Fruit fly (Drosophila melanogaster) Kc167 (cell line): ENCODE results near the gene CG10516.

Experiments
- Sin3A ChIP-seq: fragments of >200 bp; optimal IDR thresholded peaks from 2 replicates; lab custom pipeline; 2018; ENCODE audit warnings: missing external identifiers
- h ChIP-seq: fragments of >200 bp; optimal IDR thresholded peaks from 3 replicates; lab custom pipeline; 2018; ENCODE audit warnings: missing external identifiers
- insv ChIP-seq: fragments of >200 bp; optimal IDR thresholded peaks from 3 replicates; lab custom pipeline; 2018; ENCODE audit warnings: missing external identifiers

DNA sequence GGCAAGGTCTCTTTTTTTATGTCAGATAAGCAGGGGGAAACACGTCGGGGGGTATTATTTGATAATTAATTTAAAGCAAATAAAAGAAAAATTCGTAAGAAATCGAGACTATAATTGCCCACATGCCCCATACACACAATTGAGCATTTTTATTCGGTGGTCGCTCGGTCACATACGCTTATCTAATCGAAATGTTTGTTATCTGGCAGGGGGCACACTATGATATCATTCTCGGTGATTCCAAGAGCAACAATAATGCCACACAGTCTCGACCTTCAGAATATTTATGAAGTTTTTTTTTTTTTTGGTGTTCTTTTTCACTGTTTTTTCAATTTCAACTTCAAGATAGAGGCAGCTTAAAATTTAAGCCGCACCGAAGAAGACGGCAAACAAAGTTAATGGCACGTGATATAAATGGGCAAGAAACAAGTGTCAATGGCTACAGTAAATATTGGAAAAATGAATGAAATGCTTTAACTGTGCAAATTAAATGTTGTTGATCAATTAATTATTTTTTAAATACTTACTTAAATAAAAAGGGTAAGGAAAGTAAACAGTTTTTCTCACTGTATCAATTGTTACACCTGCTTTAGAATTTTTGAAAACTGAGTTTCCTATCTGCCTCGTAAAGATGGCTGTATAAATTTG lies 31.5 kb downstream of the CG10516 start:
- TF ChIP-seq h (lab: Kevin White, UChicago) (no peak), insv (lab: Kevin White, UChicago) (no peak), Sin3A (lab: Kevin White, UChicago) (no peak)
